Fruit fly (Drosophila melanogaster): ENCODE data around the gene Cyp28a5.

- no peak for TF ChIP-seq Crg-1 (GFP tag; optimal IDR thresholded peaks at IDR 0.05)
- TF ChIP-seq CG14711 (tag; optimal IDR thresholded peaks at IDR 0.05) = no peak
- TF ChIP-seq kay (GFP tag; ENCODE audit: borderline replicate concordance) = no peak
- TF ChIP-seq CG11617 (GFP tag; optimal IDR thresholded peaks at IDR 0.05) = no peak
- no peak for TF ChIP-seq CG7101 (tag; optimal IDR thresholded peaks at IDR 0.05)
- TF ChIP-seq Hr96 (GFP tag; optimal IDR thresholded peaks at IDR 0.05) = no peak
- no peak for TF ChIP-seq tj (GFP tag; optimal IDR thresholded peaks at IDR 0.05)
- peak; percentile 74 for TF ChIP-seq ovo (GFP tag; optimal IDR thresholded peaks at IDR 0.05)
- TF ChIP-seq bab1 (GFP tag; optimal IDR thresholded peaks at IDR 0.05) = no peak
- TF ChIP-seq CG12768 (GFP tag; optimal IDR thresholded peaks at IDR 0.05) = no peak
- TF ChIP-seq CG33017 (tag; optimal IDR thresholded peaks at IDR 0.05) = no peak
- peak; percentile 98 for TF ChIP-seq pad (GFP tag; optimal IDR thresholded peaks at IDR 0.05)
- no peak for TF ChIP-seq cic (GFP tag; optimal IDR thresholded peaks at IDR 0.05)
- no peak for TF ChIP-seq CG5204 (GFP tag; optimal IDR thresholded peaks at IDR 0.05)
Measured at dm6 chr2L:14021646-14022129, 44.6 kb downstream of the Cyp28a5 start.
